Fruit fly (Drosophila melanogaster): ENCODE data around the gene S-Lap2.

The S-Lap2 gene

dm6 chr3L:8600752-8601433 lies 18.8 kb upstream of the S-Lap2 start, which contains the start of the genes Nelf-E and RpL14 (continued):
- TF ChIP-seq kah (GFP tag; optimal IDR thresholded peaks at IDR 0.05) = peak; percentile 92
- peak; percentile 91 for TF ChIP-seq vfl (GFP tag; optimal IDR thresholded peaks at IDR 0.05)
- peak; percentile 82 for TF ChIP-seq CG14965 (GFP tag; optimal IDR thresholded peaks at IDR 0.05; ENCODE audit: borderline replicate concordance)
- TF ChIP-seq lilli (GFP tag; optimal IDR thresholded peaks at IDR 0.05) = peak; percentile 91
- TF ChIP-seq Blimp-1 (GFP tag; optimal IDR thresholded peaks at IDR 0.05) = peak; percentile 79
- peak; percentile 93 for TF ChIP-seq sr (GFP tag; IDR thresholded peaks at IDR 0.05)
- peak; percentile 69 for TF ChIP-seq danr (GFP tag; IDR thresholded peaks at IDR 0.05)
- TF ChIP-seq Nf-YA (GFP tag; IDR thresholded peaks at IDR 0.05) = peak; percentile 88
- peak; percentile 99 for TF ChIP-seq CG12659 (GFP tag; optimal IDR thresholded peaks at IDR 0.05)
- peak; percentile 83 for TF ChIP-seq Neu2 (GFP tag; optimal IDR thresholded peaks at IDR 0.05; ENCODE audit: borderline replicate concordance)
- TF ChIP-seq h (optimal IDR thresholded peaks at IDR 0.05) = no peak
- TF ChIP-seq her (GFP tag; optimal IDR thresholded peaks at IDR 0.05) = peak; percentile 96
- peak; percentile 89 for TF ChIP-seq wdn (GFP tag; IDR thresholded peaks at IDR 0.05)
- peak; percentile 94 for TF ChIP-seq CG32532 (GFP tag; IDR thresholded peaks at IDR 0.05)
- TF ChIP-seq zfh1 (GFP tag; IDR thresholded peaks at IDR 0.05) = peak; percentile 96
- peak; percentile 58; the same call in 1 of the 2 replicates for TF ChIP-seq ro (GFP tag; IDR thresholded peaks at IDR 0.05)
- TF ChIP-seq CG9817 (tag; optimal IDR thresholded peaks at IDR 0.05) = peak; percentile 94
- peak; percentile 96 for TF ChIP-seq vvl (GFP tag; IDR thresholded peaks at IDR 0.05)
- peak; percentile 96 for TF ChIP-seq chm (GFP tag; IDR thresholded peaks at IDR 0.05)
- TF ChIP-seq CG10959 (GFP tag; IDR thresholded peaks at IDR 0.05) = peak; percentile 85
- peak; percentile 90 for TF ChIP-seq CG12236 (GFP tag; optimal IDR thresholded peaks at IDR 0.05)
- peak; percentile 96 for TF ChIP-seq gsb-n (tag; optimal IDR thresholded peaks at IDR 0.05)
- peak; percentile 94 for TF ChIP-seq H15 (GFP tag; IDR thresholded peaks at IDR 0.05)
- TF ChIP-seq Kr (GFP tag; optimal IDR thresholded peaks at IDR 0.05) = peak; percentile 86
- TF ChIP-seq tx (GFP tag; optimal IDR thresholded peaks at IDR 0.05) = peak; percentile 90
- TF ChIP-seq CG3281 (GFP tag; optimal IDR thresholded peaks at IDR 0.05) = peak; percentile 97
- TF ChIP-seq Lhr (GFP tag; optimal IDR thresholded peaks at IDR 0.05) = peak; percentile 96
- peak; percentile 81 for TF ChIP-seq CG14667 (GFP tag; IDR thresholded peaks at IDR 0.05)
- TF ChIP-seq B-H1 (GFP tag; IDR thresholded peaks at IDR 0.05) = peak; percentile 81
- peak; percentile 97 for TF ChIP-seq Meics (GFP tag; optimal IDR thresholded peaks at IDR 0.05)
- peak; percentile 82 to 97 for TF ChIP-seq Hr51 (GFP tag; optimal IDR thresholded peaks at IDR 0.05)
- peak; percentile 96 for TF ChIP-seq Dbx (GFP tag; IDR thresholded peaks at IDR 0.05)
- TF ChIP-seq D19A (tag; optimal IDR thresholded peaks at IDR 0.05) = peak; percentile 72
- no peak for TF ChIP-seq pita (GFP tag; optimal IDR thresholded peaks at IDR 0.05)
- peak; percentile 84 for TF ChIP-seq ssp (GFP tag; IDR thresholded peaks at IDR 0.05)
- peak; percentile 96 for TF ChIP-seq CG8089 (GFP tag; optimal IDR thresholded peaks at IDR 0.05)
- no peak for TF ChIP-seq CG8478 (optimal IDR thresholded peaks at IDR 0.05)
- TF ChIP-seq abd-A (tag; optimal IDR thresholded peaks at IDR 0.05) = no peak
- peak; percentile 96 for TF ChIP-seq CG10209 (GFP tag; optimal IDR thresholded peaks at IDR 0.05)
- peak; percentile 88 for TF ChIP-seq seq (GFP tag; IDR thresholded peaks at IDR 0.05)
- TF ChIP-seq bab2 (GFP tag; optimal IDR thresholded peaks at IDR 0.05) = peak; percentile 95
- peak; percentile 74 for TF ChIP-seq Ada2b (GFP tag; IDR thresholded peaks at IDR 0.05)
- TF ChIP-seq ewg (GFP tag; optimal IDR thresholded peaks at IDR 0.05) = peak; percentile 91
- TF ChIP-seq B-H2 (GFP tag; optimal IDR thresholded peaks at IDR 0.05) = peak; percentile 98
- TF ChIP-seq CG6272 (GFP tag; IDR thresholded peaks at IDR 0.05) = peak; percentile 85
- TF ChIP-seq Aef1 (GFP tag; IDR thresholded peaks at IDR 0.05) = peak; percentile 86
- peak; percentile 96 for TF ChIP-seq Mad (GFP tag; optimal IDR thresholded peaks at IDR 0.05)
- TF ChIP-seq onecut (GFP tag; IDR thresholded peaks at IDR 0.05) = peak; percentile 95
- TF ChIP-seq CG6254 (GFP tag; optimal IDR thresholded peaks at IDR 0.05) = peak; percentile 88
- TF ChIP-seq ftz-f1 (GFP tag; optimal IDR thresholded peaks at IDR 0.05) = peak; percentile 89
- peak; percentile 77 for TF ChIP-seq CG9215 (GFP tag; IDR thresholded peaks at IDR 0.05)
